Fruit fly (Drosophila melanogaster) S2 (cell line): ENCODE results near the gene Dhc93AB.

ENCODE experiments used
- CG8478 ChIP-seq: fragments of >200 bp; optimal IDR thresholded peaks from 2 replicates; lab custom pipeline; 2018
- CTCF ChIP-seq, 2 experiments: fragments of >200 bp; optimal IDR thresholded peaks; 2 replicates each; lab custom pipeline; 2018

DNA sequence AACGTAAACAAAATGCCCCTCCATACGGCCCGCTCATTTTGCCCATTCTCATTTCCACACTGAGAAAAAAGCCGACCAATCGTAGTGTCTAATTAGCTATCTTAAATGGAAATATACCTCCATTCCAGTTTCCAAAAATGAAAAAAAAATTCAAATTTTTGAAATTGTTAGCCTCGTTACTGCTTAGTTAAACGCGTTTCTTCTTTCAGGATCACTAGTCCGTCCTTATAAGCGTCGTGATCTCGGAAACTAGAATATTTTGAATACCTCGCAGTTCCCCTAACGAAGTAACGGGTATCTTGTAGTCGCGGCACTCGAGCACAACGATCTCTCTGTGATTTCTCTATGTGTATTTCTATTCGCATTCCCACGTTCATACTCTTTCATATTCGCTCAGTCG is 52.6 kb downstream of the Dhc93AB start:
- TF ChIP-seq CG8478 (lab: Kevin White, UChicago): no peak
- TF ChIP-seq CTCF (optimal IDR thresholded peaks at IDR 0.05; lab: Kevin White, UChicago): no peak
